Worm (Caenorhabditis elegans) whole organism, late embryonic: ENCODE measurements around the gene T02H6.1.

Experiments
- K09A11.1 ChIP-seq: sonication (generic microtip); optimal IDR thresholded peaks from 2 replicates; lab custom pipeline; 2017; ENCODE audit warnings: antibody characterized with exemption, mild to moderate bottlenecking, missing genetic modification characterization, missing compliant biosample characterization; ENCODE audit not compliant: insufficient read depth
- Y22D7AL.16 ChIP-seq: sonication (generic microtip); optimal IDR thresholded peaks from 2 replicates; lab custom pipeline; 2016; ENCODE audit warnings: missing genetic modification characterization, missing compliant biosample characterization
- ama-1 ChIP-seq: fragments of 150-350 bp; optimal IDR thresholded peaks from 2 replicates; lab custom pipeline; 2014
- ceh-2 ChIP-seq: sonication (generic microtip); optimal IDR thresholded peaks from 2 replicates; lab custom pipeline; 2016; ENCODE audit warnings: missing genotype, missing genetic modification characterization, missing compliant biosample characterization
- ceh-48 ChIP-seq: sonication (generic microtip); optimal IDR thresholded peaks from 2 replicates; lab custom pipeline; 2016; ENCODE audit warnings: missing genetic modification characterization, inconsistent platforms, missing compliant biosample characterization
- dve-1 ChIP-seq: sonication (generic microtip); optimal IDR thresholded peaks from 2 replicates; lab custom pipeline; 2017; ENCODE audit warnings: antibody characterized with exemption, mild to moderate bottlenecking, missing genetic modification characterization, missing compliant biosample characterization
- elt-2 ChIP-seq: sonication (generic microtip); optimal IDR thresholded peaks from 2 replicates; lab custom pipeline; 2016; ENCODE audit warnings: missing genetic modification reagents, missing genetic modification characterization, missing compliant biosample characterization
- lim-6 ChIP-seq: sonication (generic microtip); optimal IDR thresholded peaks from 2 replicates; lab custom pipeline; 2016; ENCODE audit warnings: missing genetic modification characterization, missing compliant biosample characterization
- lin-11 ChIP-seq: fragments of 200-800 bp; sonication (Bioruptor generic); optimal IDR thresholded peaks from 2 replicates; lab custom pipeline; 2018; ENCODE audit warnings: mild to moderate bottlenecking, missing genetic modification characterization, missing compliant biosample characterization
- pha-4 ChIP-seq: fragments of 150-350 bp; optimal IDR thresholded peaks from 2 replicates; lab custom pipeline; 2018; ENCODE audit warnings: missing biosample characterization, missing genetic modification reagents, missing genetic modification characterization
- unc-3 ChIP-seq, 2 experiments: fragments of 200-800 bp in 1 of 2; sonication (Bioruptor generic) in 1 of 2; sonication (generic microtip) in 1 of 2; conservative IDR thresholded peaks in 1 of 2; optimal IDR thresholded peaks in 1 of 2; 2 replicates each; pipeline versions ENCODE4 v1.3.6 to Lab custom; 2016 to 2022; ENCODE audit warnings: missing compliant biosample characterization in 2 of 2, missing genetic modification characterization in 2 of 2, missing genetic modification reagents in 1 of 2

DNA sequence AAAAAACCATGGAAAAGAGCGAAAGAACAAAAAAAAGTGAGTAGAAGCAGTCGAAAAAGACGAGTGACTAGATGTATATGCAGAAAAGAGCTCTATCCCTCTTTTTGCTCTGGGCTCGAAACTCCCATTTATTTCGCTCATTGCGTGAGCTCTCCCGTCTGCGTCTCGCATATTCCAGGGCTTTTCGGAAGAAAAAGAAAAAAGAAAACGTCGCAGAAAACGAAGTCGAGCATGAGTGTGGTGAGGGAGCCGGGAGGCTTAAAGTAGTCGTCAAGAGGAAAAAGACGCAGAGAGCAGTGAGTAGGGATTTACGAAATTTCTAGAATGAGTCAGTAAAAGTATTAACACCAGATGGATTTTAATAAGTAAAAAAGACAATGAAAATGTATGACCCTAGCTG is 50.6 kb downstream of the T02H6.1 start:
- TF ChIP-seq dve-1 (tag; lab: Kevin White, UChicago) = no peak
- no peak for TF ChIP-seq ama-1
- TF ChIP-seq elt-2 (tag; lab: Kevin White, UChicago) = no peak
- 0 out of 2 replicates have a peak, but pooled peaks have one; percentile 10 for TF ChIP-seq unc-3 (GFP tag; conservative IDR thresholded peaks at IDR 0.05; lab: Robert Waterston, UW)
- no peak for TF ChIP-seq unc-3 (tag; optimal IDR thresholded peaks at IDR 0.05; lab: Kevin White, UChicago)
- no peak for TF ChIP-seq Y22D7AL.16 (tag; lab: Kevin White, UChicago)
- no peak for TF ChIP-seq lin-11
- no peak for TF ChIP-seq K09A11.1 (tag; lab: Kevin White, UChicago)
- TF ChIP-seq lim-6 (tag; lab: Kevin White, UChicago) = no peak
- no peak for TF ChIP-seq ceh-48
- no peak for TF ChIP-seq ceh-2 (tag; lab: Kevin White, UChicago)
- TF ChIP-seq pha-4 (tag; lab: Kevin White, UChicago) = no peak
